Fruit fly (Drosophila melanogaster) whole organism, embryonic: ENCODE measurements around the gene CG16984.

ENCODE experiments used
- Atf6 ChIP-seq: fragments of 200-800 bp; sonication (Bioruptor generic); IDR thresholded peaks from 2 replicates; pipeline ENCODE4 v1.3.6; 2022; ENCODE audit warnings: missing biosample characterization, missing genetic modification characterization
- CG10274 ChIP-seq: fragments of 200-800 bp; sonication (Bioruptor generic); optimal IDR thresholded peaks from 3 replicates; lab custom pipeline; 2017; ENCODE audit warnings: missing biosample characterization, mild to moderate bottlenecking, missing genetic modification characterization
- CG11456 ChIP-seq: fragments of 200-800 bp; sonication (Bioruptor generic); IDR thresholded peaks from 3 replicates; pipeline ENCODE4 v1.3.6; 2022; ENCODE audit warnings: missing biosample characterization, missing genetic modification characterization
- CG11695 ChIP-seq: fragments of 200-800 bp; sonication (Bioruptor generic); IDR thresholded peaks from 3 replicates; pipeline ENCODE4 v1.3.6; 2022; ENCODE audit warnings: missing biosample characterization, missing genetic modification characterization
- CG1233 ChIP-seq: fragments of 200-800 bp; sonication (Bioruptor generic); optimal IDR thresholded peaks from 4 replicates; lab custom pipeline; 2018; ENCODE audit warnings: missing biosample characterization, mild to moderate bottlenecking, missing genetic modification characterization
- CG13775 ChIP-seq: fragments of 200-800 bp; sonication (Bioruptor generic); optimal IDR thresholded peaks from 3 replicates; lab custom pipeline; 2017; ENCODE audit warnings: missing biosample characterization, mild to moderate bottlenecking, missing genetic modification characterization
- CG14667 ChIP-seq: fragments of 200-800 bp; sonication (Bioruptor generic); IDR thresholded peaks from 2 replicates; pipeline ENCODE4 v1.3.6; 2022; ENCODE audit warnings: missing biosample characterization, missing genetic modification characterization
- CG15479 ChIP-seq: fragments of 200-800 bp; sonication (Bioruptor generic); optimal IDR thresholded peaks from 3 replicates; lab custom pipeline; 2019; ENCODE audit warnings: missing biosample characterization, mild to moderate bottlenecking, missing genetic modification characterization, moderate library complexity
- CG2120 ChIP-seq: fragments of 200-800 bp; sonication (Bioruptor generic); optimal IDR thresholded peaks from 3 replicates; lab custom pipeline; 2016; ENCODE audit warnings: missing biosample characterization, missing genetic modification characterization
- CG2202 ChIP-seq: fragments of 200-800 bp; sonication (Bioruptor generic); optimal IDR thresholded peaks from 2 replicates; lab custom pipeline; 2018; ENCODE audit warnings: missing biosample characterization, mild to moderate bottlenecking, missing genetic modification characterization
- CG32767 ChIP-seq: fragments of 200-800 bp; sonication (Bioruptor generic); IDR thresholded peaks from 2 replicates; pipeline ENCODE4 v1.3.6; 2022; ENCODE audit warnings: missing biosample characterization, missing genetic modification characterization
- CG34422 ChIP-seq: fragments of 200-800 bp; sonication (Bioruptor generic); IDR thresholded peaks from 3 replicates; pipeline ENCODE4 v1.3.6; 2022; ENCODE audit warnings: missing biosample characterization, missing genetic modification characterization
- CG3838 ChIP-seq: fragments of 200-800 bp; sonication (Bioruptor generic); optimal IDR thresholded peaks from 3 replicates; lab custom pipeline; 2016; ENCODE audit warnings: missing biosample characterization, missing genetic modification characterization
- CG6272 ChIP-seq: fragments of 200-800 bp; sonication (Bioruptor generic); IDR thresholded peaks from 2 replicates; pipeline ENCODE4 v1.3.6; 2022; ENCODE audit warnings: missing biosample characterization, missing genetic modification characterization
- CG9437 ChIP-seq: fragments of 200-800 bp; sonication (Bioruptor generic); optimal IDR thresholded peaks from 2 replicates; lab custom pipeline; 2018; ENCODE audit warnings: missing biosample characterization, mild to moderate bottlenecking, missing genetic modification characterization
- CG9609 ChIP-seq: fragments of 200-800 bp; sonication (Bioruptor generic); optimal IDR thresholded peaks from 3 replicates; lab custom pipeline; 2016; ENCODE audit warnings: missing biosample characterization, missing genetic modification characterization
- D19A ChIP-seq: fragments of 200-800 bp; optimal IDR thresholded peaks from 3 replicates; lab custom pipeline; 2019; ENCODE audit warnings: missing biosample characterization, mild to moderate bottlenecking, missing genetic modification characterization, moderate library complexity
- E2f1 ChIP-seq: fragments of 200-800 bp; sonication (Bioruptor generic); IDR thresholded peaks from 2 replicates; pipeline ENCODE4 v1.3.6; 2022; ENCODE audit warnings: missing biosample characterization, missing genetic modification characterization
- HHEX ChIP-seq: fragments of 200-800 bp; sonication (Bioruptor generic); optimal IDR thresholded peaks from 3 replicates; lab custom pipeline; 2017; ENCODE audit warnings: missing biosample characterization, mild to moderate bottlenecking, missing genetic modification characterization, missing genetic modification reagents
- HLHmδ ChIP-seq: fragments of 200-800 bp; sonication (Bioruptor generic); optimal IDR thresholded peaks from 2 replicates; lab custom pipeline; 2018; ENCODE audit warnings: missing biosample characterization, mild to moderate bottlenecking, missing genetic modification characterization, moderate library complexity
- Hand ChIP-seq: fragments of 200-800 bp; sonication (Bioruptor generic); optimal IDR thresholded peaks from 2 replicates; lab custom pipeline; 2017; ENCODE audit warnings: mild to moderate bottlenecking, missing biosample characterization, missing genetic modification reagents, missing genetic modification characterization
- Hr39 ChIP-seq: fragments of >200 bp; optimal IDR thresholded peaks from 2 replicates; lab custom pipeline; 2017
- Hr78 ChIP-seq, 2 experiments: fragments of 200-800 bp in 1 of 2; fragments of >200 bp in 1 of 2; sonication (Bioruptor generic) in 1 of 2; optimal IDR thresholded peaks; 2 replicates each; lab custom pipeline; 2017 to 2019; ENCODE audit warnings: missing biosample characterization in 2 of 2, missing genetic modification characterization in 2 of 2, mild to moderate bottlenecking in 1 of 2, moderate library complexity in 1 of 2
- Hsf ChIP-seq: fragments of 200-800 bp; sonication (Bioruptor generic); optimal IDR thresholded peaks from 3 replicates; lab custom pipeline; 2016; ENCODE audit warnings: missing biosample characterization, missing genetic modification characterization
- Lpt ChIP-seq: fragments of >200 bp; optimal IDR thresholded peaks from 2 replicates; lab custom pipeline; 2018; ENCODE audit warnings: missing biosample characterization, missing genetic modification characterization
- Meics ChIP-seq: fragments of 200-800 bp; sonication (Bioruptor generic); optimal IDR thresholded peaks from 2 replicates; lab custom pipeline; 2017; ENCODE audit warnings: missing biosample characterization, mild to moderate bottlenecking, missing genetic modification characterization
- Oli ChIP-seq: fragments of 200-800 bp; sonication (Bioruptor generic); optimal IDR thresholded peaks from 2 replicates; lab custom pipeline; 2018; ENCODE audit warnings: missing biosample characterization, mild to moderate bottlenecking, missing genetic modification characterization, moderate library complexity
- PHDP ChIP-seq: fragments of 200-800 bp; sonication (Bioruptor generic); optimal IDR thresholded peaks from 3 replicates; lab custom pipeline; 2018; ENCODE audit warnings: missing biosample characterization, mild to moderate bottlenecking, missing genetic modification characterization, moderate library complexity
- Ptx1 ChIP-seq: fragments of 200-800 bp; sonication (Bioruptor generic); IDR thresholded peaks from 2 replicates; pipeline ENCODE4 v1.3.6; 2022; ENCODE audit warnings: missing biosample characterization, missing genetic modification characterization
- Rx ChIP-seq: fragments of 200-800 bp; sonication (Bioruptor generic); IDR thresholded peaks from 2 replicates; pipeline ENCODE4 v1.3.6; 2022; ENCODE audit warnings: missing biosample characterization, missing genetic modification characterization
- ash1 ChIP-seq: fragments of 200-800 bp; sonication (Bioruptor generic); optimal IDR thresholded peaks from 2 replicates; lab custom pipeline; 2018; ENCODE audit warnings: missing biosample characterization, mild to moderate bottlenecking, missing genetic modification characterization
- ato ChIP-seq: fragments of 200-800 bp; sonication (Bioruptor generic); IDR thresholded peaks from 2 replicates; pipeline ENCODE4 v1.3.6; 2022; ENCODE audit warnings: missing biosample characterization, missing genetic modification characterization; ENCODE audit not compliant: partially characterized antibody
- cato ChIP-seq: fragments of 200-800 bp; sonication (Bioruptor generic); optimal IDR thresholded peaks from 2 replicates; lab custom pipeline; 2016; ENCODE audit warnings: missing biosample characterization, missing genetic modification characterization, borderline replicate concordance
- chn ChIP-seq: fragments of 200-800 bp; sonication (Bioruptor generic); optimal IDR thresholded peaks from 2 replicates; lab custom pipeline; 2016; ENCODE audit warnings: missing biosample characterization, missing genetic modification characterization
- crc ChIP-seq: fragments of 200-800 bp; sonication (Bioruptor generic); optimal IDR thresholded peaks from 2 replicates; lab custom pipeline; 2016; ENCODE audit warnings: missing biosample characterization, missing genetic modification characterization
- cwo ChIP-seq: fragments of 200-800 bp; sonication (Bioruptor generic); optimal IDR thresholded peaks from 3 replicates; lab custom pipeline; 2017; ENCODE audit warnings: missing biosample characterization, missing genetic modification characterization, mild to moderate bottlenecking, moderate library complexity, missing genetic modification reagents
- dmrt99B ChIP-seq: fragments of 200-800 bp; sonication (Bioruptor generic); optimal IDR thresholded peaks from 2 replicates; lab custom pipeline; 2018; ENCODE audit warnings: missing biosample characterization, mild to moderate bottlenecking, missing genetic modification characterization, moderate library complexity
- esg ChIP-seq: fragments of 200-800 bp; sonication (Bioruptor generic); conservative IDR thresholded peaks from 2 replicates; pipeline ENCODE4 v1.3.6; 2022; ENCODE audit warnings: missing biosample characterization, missing genetic modification characterization
- fd96Cb ChIP-seq: fragments of 200-800 bp; sonication (Bioruptor generic); optimal IDR thresholded peaks from 2 replicates; lab custom pipeline; 2018; ENCODE audit warnings: missing biosample characterization, mild to moderate bottlenecking, missing genetic modification characterization, moderate library complexity
- hb ChIP-seq: fragments of 200-800 bp; sonication (Bioruptor generic); IDR thresholded peaks from 3 replicates; pipeline ENCODE4 v1.3.6; 2022; ENCODE audit warnings: missing biosample characterization, missing genetic modification characterization; ENCODE audit not compliant: partially characterized antibody
- kah ChIP-seq: fragments of 200-800 bp; sonication (Bioruptor generic); optimal IDR thresholded peaks from 2 replicates; lab custom pipeline; 2018; ENCODE audit warnings: missing biosample characterization, mild to moderate bottlenecking, missing genetic modification characterization
- kay ChIP-seq: fragments of 200-800 bp; sonication (Bioruptor generic); optimal IDR thresholded peaks from 2 replicates; lab custom pipeline; 2016; ENCODE audit warnings: missing biosample characterization, missing genetic modification characterization
- lilli ChIP-seq: fragments of 200-800 bp; sonication (Bioruptor generic); optimal IDR thresholded peaks from 3 replicates; lab custom pipeline; 2016; ENCODE audit warnings: missing biosample characterization, missing genetic modification characterization
- repo ChIP-seq: fragments of 200-800 bp; sonication (Bioruptor generic); optimal IDR thresholded peaks from 2 replicates; lab custom pipeline; 2016; ENCODE audit warnings: missing biosample characterization, missing genetic modification characterization
- run ChIP-seq: fragments of 200-800 bp; sonication (Bioruptor generic); optimal IDR thresholded peaks from 3 replicates; lab custom pipeline; 2018; ENCODE audit warnings: missing biosample characterization, mild to moderate bottlenecking, missing genetic modification characterization
- sens-2 ChIP-seq: fragments of 200-800 bp; sonication (Bioruptor generic); IDR thresholded peaks from 2 replicates; pipeline ENCODE4 v1.3.6; 2022; ENCODE audit warnings: missing biosample characterization, missing genetic modification characterization
- sob ChIP-seq: fragments of 200-800 bp; sonication (Bioruptor generic); IDR thresholded peaks from 2 replicates; pipeline ENCODE4 v1.3.6; 2022; ENCODE audit warnings: missing biosample characterization, missing genetic modification characterization
- sr ChIP-seq: fragments of 200-800 bp; sonication (Bioruptor generic); IDR thresholded peaks from 3 replicates; pipeline ENCODE4 v1.3.6; 2022; ENCODE audit warnings: missing biosample characterization, missing genetic modification characterization
- unc-4 ChIP-seq: fragments of 200-800 bp; sonication (Bioruptor generic); IDR thresholded peaks from 2 replicates; pipeline ENCODE4 v1.3.6; 2022; ENCODE audit warnings: missing biosample characterization, missing genetic modification characterization; ENCODE audit not compliant: partially characterized antibody

CG16984 gene

dm6 chr3L:2584119-2584805, 11.3 kb upstream of the CG16984 start (continued):
- TF ChIP-seq hb (GFP tag; lab: Robert Waterston, UW) (no peak), cato (peak; percentile 58), CG9609 (GFP tag; lab: Kevin White, UChicago) (peak; percentile 66), ash1 (GFP tag; lab: Kevin White, UChicago) (peak; percentile 22), CG3838 (GFP tag; lab: Kevin White, UChicago) (peak; percentile 40), lilli (GFP tag; lab: Kevin White, UChicago) (peak; percentile 70), CG15479 (no peak), D19A (tag; lab: Kevin White, UChicago) (peak; percentile 42), Hsf (GFP tag; lab: Kevin White, UChicago) (peak; percentile 73), Hr78 (GFP tag; optimal IDR thresholded peaks at IDR 0.05; lab: Kevin White, UChicago) (peak in 1 of 2 experiments; percentile 95), CG11695 (peak; percentile 88), CG6272 (GFP tag; lab: Robert Waterston, UW) (0 out of 2 replicates have a peak, but pooled peaks have one; percentile 41), crc (GFP tag; lab: Kevin White, UChicago) (peak; percentile 66), ato (GFP tag; lab: Robert Waterston, UW) (no peak), PHDP (tag; lab: Kevin White, UChicago) (peak; percentile 88), chn (GFP tag; lab: Kevin White, UChicago) (peak; percentile 77), unc-4 (GFP tag; lab: Robert Waterston, UW) (peak; percentile 30), dmrt99B (tag; lab: Kevin White, UChicago) (peak; percentile 92), esg (peak; percentile 66), cwo (GFP tag; lab: Kevin White, UChicago) (peak; percentile 72), CG11456 (GFP tag; lab: Robert Waterston, UW) (0 out of 3 replicates have a peak, but pooled peaks have one; percentile 50), Lpt (GFP tag; lab: Kevin White, UChicago) (no peak), run (peak; percentile 56), CG2202 (tag; lab: Kevin White, UChicago) (peak; percentile 56), HHEX (peak; percentile 85), CG14667 (GFP tag; lab: Robert Waterston, UW) (peak; percentile 40; the same call in 1 of the 2 replicates), CG10274 (GFP tag; lab: Kevin White, UChicago) (peak; percentile 61), sob (GFP tag; lab: Robert Waterston, UW) (peak; percentile 47), E2f1 (GFP tag; lab: Robert Waterston, UW) (peak; percentile 73), CG13775 (GFP tag; lab: Kevin White, UChicago) (peak; percentile 80), repo (GFP tag; lab: Kevin White, UChicago) (peak; percentile 55), Atf6 (GFP tag; lab: Robert Waterston, UW) (peak; percentile 58; the same call in 1 of the 2 replicates), kah (GFP tag; lab: Kevin White, UChicago) (peak; percentile 60), Rx (GFP tag; lab: Robert Waterston, UW) (peak; percentile 8; the same call in 1 of the 2 replicates), Hand (peak; percentile 87), CG9437 (GFP tag; lab: Kevin White, UChicago) (peak; percentile 85), HLHmδ (GFP tag; lab: Kevin White, UChicago) (no peak), Oli (peak; percentile 90), Ptx1 (GFP tag; lab: Robert Waterston, UW) (peak; percentile 80), CG2120 (GFP tag; lab: Kevin White, UChicago) (peak; percentile 87), CG32767 (GFP tag; lab: Robert Waterston, UW) (peak; percentile 83), CG1233 (peak; percentile 78), Hr39 (lab: Kevin White, UChicago) (no peak), CG34422 (GFP tag; lab: Robert Waterston, UW) (peak; percentile 59; the same call in 1 of the 3 replicates), sr (peak; percentile 44; the same call in 2 of the 3 replicates), fd96Cb (tag; lab: Kevin White, UChicago) (peak; percentile 83), Meics (GFP tag; lab: Kevin White, UChicago) (peak; percentile 88), sens-2 (GFP tag; lab: Robert Waterston, UW) (no peak), kay (GFP tag; lab: Kevin White, UChicago) (peak; percentile 42)
